Worm (Caenorhabditis elegans): Measurements from ENCODE around the gene etc-1.

etc-1 gene

DNA sequence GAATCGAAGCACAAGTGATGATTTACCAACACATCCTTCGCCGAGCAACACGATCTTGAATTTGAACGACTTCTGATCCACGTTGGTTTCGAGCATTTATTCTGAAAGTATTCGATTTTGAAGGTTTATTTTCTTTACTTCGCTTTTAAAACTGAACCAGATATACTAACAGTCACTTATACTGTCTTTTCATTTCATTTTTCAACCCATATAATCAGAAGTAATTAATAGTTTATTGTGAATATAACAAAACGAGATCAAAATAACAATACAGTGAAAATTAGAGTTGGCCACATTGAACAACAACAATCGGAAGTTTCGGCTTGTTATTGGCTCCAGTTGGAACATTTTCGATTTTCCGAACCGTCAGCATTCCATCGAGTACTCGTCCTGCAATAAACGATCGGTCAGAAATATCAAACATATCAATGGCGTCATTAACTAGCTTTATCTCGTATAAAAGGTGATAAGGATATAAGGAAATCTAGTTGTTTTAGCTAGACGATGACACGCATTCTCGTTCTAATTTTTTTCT, 50.3 kb downstream of the etc-1 start, which contains the start of the genes rab-21 and T01B7.13 (continued):
- TF ChIP-seq B0019.2 (GFP tag; conservative IDR thresholded peaks at IDR 0.05): no peak

DNA sequence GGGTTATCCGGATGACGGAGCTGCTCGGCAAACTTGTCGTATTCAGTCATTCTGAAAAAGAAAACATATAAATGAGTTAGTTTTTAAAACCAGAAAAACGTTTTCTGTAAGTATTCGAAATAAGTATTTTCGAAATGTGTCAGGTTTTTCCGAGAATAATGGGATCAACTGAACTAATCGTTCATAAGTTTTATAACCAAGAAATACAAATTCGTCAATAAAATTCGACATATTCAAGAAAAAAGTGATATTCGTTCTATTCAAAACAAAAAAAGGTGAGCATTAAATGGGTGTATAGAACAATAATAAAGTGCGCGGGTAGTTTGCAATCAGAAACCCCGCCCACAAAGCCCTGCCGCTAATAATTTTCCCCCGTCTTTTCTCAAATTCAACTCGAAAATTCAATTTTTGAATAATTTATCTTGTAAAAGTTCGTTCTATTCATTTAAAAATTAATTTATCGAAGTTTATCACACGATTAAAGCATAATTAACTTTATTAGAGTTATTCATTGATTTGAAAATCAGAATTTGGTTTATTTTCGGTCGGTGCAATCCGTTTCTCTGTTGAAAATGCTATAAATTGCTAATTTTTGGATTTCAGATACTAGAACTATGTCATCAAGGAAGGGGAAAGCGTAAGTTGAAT, 51.7 kb downstream of the etc-1 start, which contains the start of the genes cyn-11 and T01B7.5:
Gene cyn-11 (minus strand): TSS at position 51 of the 648 bp plus-strand sequence.
Gene T01B7.5 (plus strand): TSS at position 598 of the 648 bp plus-strand sequence.
- TF ChIP-seq ztf-25 (GFP tag; IDR thresholded peaks at IDR 0.05) (no peak), nhr-80 (tag; optimal IDR thresholded peaks at IDR 0.05) (peak; percentile 3), ceh-100 (GFP tag; IDR thresholded peaks at IDR 0.05) (peak; percentile 25; the same call in 1 of the 2 replicates), attf-5 (GFP tag; optimal IDR thresholded peaks at IDR 0.05) (peak; percentile 29), efl-1 (GFP tag; optimal IDR thresholded peaks at IDR 0.05) (peak; percentile 46)

DNA sequence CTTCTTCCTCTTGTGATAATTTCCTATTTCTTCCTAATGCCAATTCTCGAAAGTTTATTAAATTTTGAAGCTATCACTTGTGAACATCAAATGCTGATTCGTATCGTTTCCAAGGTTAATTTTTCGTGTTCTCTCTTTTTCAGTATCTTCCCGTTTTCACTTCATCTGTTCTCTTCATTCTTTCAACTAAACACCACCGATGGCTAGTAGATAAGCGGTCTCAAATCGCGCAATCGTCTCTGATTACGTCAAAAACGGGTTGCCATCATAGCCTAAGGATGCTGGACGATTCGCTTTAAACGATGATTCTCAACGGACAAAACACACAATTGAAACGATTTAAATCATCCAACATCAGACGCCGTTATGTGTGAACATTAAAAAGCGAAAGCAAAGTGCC, 52.9 kb downstream of the etc-1 start:
- TF ChIP-seq T26A5.8 (tag; optimal IDR thresholded peaks at IDR 0.05): no peak
- TF ChIP-seq F33H1.4 (GFP tag; IDR thresholded peaks at IDR 0.05): no peak
- TF ChIP-seq rcor-1 (GFP tag; IDR thresholded peaks at IDR 0.05): no peak
- no peak for TF ChIP-seq snpc-4 (GFP tag; optimal IDR thresholded peaks at IDR 0.05)
- no peak for TF ChIP-seq snpc-4 (tag; optimal IDR thresholded peaks at IDR 0.05)
- no peak for TF ChIP-seq tlf-1 (GFP tag; optimal IDR thresholded peaks at IDR 0.05)
- no peak for TF ChIP-seq K12H6.12 (tag; optimal IDR thresholded peaks at IDR 0.05)
- TF ChIP-seq madf-3 (GFP tag; IDR thresholded peaks at IDR 0.05): no peak
- TF ChIP-seq Y67H2A.10 (GFP tag; conservative IDR thresholded peaks at IDR 0.05): no peak
- no peak for TF ChIP-seq hrde-1 (tag; optimal IDR thresholded peaks at IDR 0.05; ENCODE audit: borderline replicate concordance)
- TF ChIP-seq egrh-3 (GFP tag; IDR thresholded peaks at IDR 0.05): no peak
- no peak for TF ChIP-seq attf-5 (GFP tag; optimal IDR thresholded peaks at IDR 0.05)
- no peak for TF ChIP-seq somi-1 (GFP tag; optimal IDR thresholded peaks at IDR 0.05)
- no peak for TF ChIP-seq xnd-1 (tag; optimal IDR thresholded peaks at IDR 0.05)
- TF ChIP-seq ztf-22 (GFP tag; optimal IDR thresholded peaks at IDR 0.05): no peak
- TF ChIP-seq nfyb-1 (GFP tag; IDR thresholded peaks at IDR 0.05): no peak
